Fruit fly (Drosophila melanogaster) Kc167 (cell line): ENCODE results near the gene CG14147.

Experiments used
- psq ChIP-seq: fragments of >200 bp; optimal IDR thresholded peaks from 2 replicates; lab custom pipeline; 2017; ENCODE audit warnings: missing external identifiers
- ttk ChIP-seq: sonication (Bioruptor generic); optimal IDR thresholded peaks from 2 replicates; lab custom pipeline; 2017; ENCODE audit warnings: missing external identifiers

DNA sequence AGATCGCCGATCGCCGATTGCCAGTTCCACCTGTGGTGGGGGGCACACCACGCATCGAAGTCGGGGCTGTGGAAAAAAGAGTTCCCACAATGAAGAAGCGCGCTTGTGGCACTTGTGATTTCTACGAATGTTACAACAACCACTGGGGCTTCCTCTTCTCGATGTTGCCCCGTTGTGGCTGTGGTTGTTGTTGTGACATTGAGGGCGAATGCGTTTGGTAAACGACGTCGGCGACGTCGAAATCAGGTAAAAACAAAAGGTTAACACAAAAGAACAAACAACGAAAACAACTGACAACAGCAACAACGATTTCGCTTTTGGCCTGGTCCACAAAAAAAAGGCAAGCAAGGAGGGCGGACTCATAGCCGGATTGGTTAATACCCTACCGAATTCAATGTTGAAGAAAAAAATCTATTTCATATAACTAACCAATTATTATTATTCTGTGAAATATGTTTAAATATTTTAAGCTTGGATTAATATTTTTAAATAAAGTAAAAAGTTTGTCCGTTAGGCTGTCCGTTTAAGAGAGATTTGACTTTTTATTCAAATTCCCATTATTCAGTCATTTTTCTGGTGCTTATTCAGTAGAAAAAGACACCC lies 13.7 kb upstream of the CG14147 start:
- TF ChIP-seq psq (lab: Kevin White, UChicago) (no peak), ttk (lab: Kevin White, UChicago) (no peak)
